Fruit fly (Drosophila melanogaster) whole organism, embryonic: Measurements from ENCODE around the gene Tengl1.

Experiments used
- Asciz ChIP-seq: fragments of 200-800 bp; sonication (Bioruptor generic); optimal IDR thresholded peaks from 2 replicates; lab custom pipeline; 2017; ENCODE audit warnings: missing biosample characterization, mild to moderate bottlenecking, missing genetic modification characterization, missing genetic modification reagents
- Atf6 ChIP-seq: fragments of 200-800 bp; sonication (Bioruptor generic); IDR thresholded peaks from 2 replicates; pipeline ENCODE4 v1.3.6; 2022; ENCODE audit warnings: missing biosample characterization, missing genetic modification characterization
- CG1024 ChIP-seq: fragments of 200-800 bp; sonication (Bioruptor generic); IDR thresholded peaks from 2 replicates; pipeline ENCODE4 v1.3.6; 2022; ENCODE audit warnings: missing biosample characterization, missing genetic modification characterization
- CG10274 ChIP-seq: fragments of 200-800 bp; sonication (Bioruptor generic); optimal IDR thresholded peaks from 3 replicates; lab custom pipeline; 2017; ENCODE audit warnings: missing biosample characterization, mild to moderate bottlenecking, missing genetic modification characterization
- CG10321 ChIP-seq: fragments of 200-800 bp; sonication (Bioruptor generic); IDR thresholded peaks from 2 replicates; pipeline ENCODE4 v1.3.6; 2022; ENCODE audit warnings: missing biosample characterization, missing genetic modification characterization
- CG10543 ChIP-seq: fragments of 200-800 bp; sonication (Bioruptor generic); optimal IDR thresholded peaks from 3 replicates; lab custom pipeline; 2017; ENCODE audit warnings: missing biosample characterization, mild to moderate bottlenecking, missing genetic modification characterization, moderate library complexity
- CG11723 ChIP-seq: fragments of 200-800 bp; sonication (Bioruptor generic); optimal IDR thresholded peaks from 2 replicates; lab custom pipeline; 2017; ENCODE audit warnings: missing biosample characterization, mild to moderate bottlenecking, missing genetic modification characterization
- CG15479 ChIP-seq: fragments of 200-800 bp; sonication (Bioruptor generic); optimal IDR thresholded peaks from 3 replicates; lab custom pipeline; 2019; ENCODE audit warnings: missing biosample characterization, mild to moderate bottlenecking, missing genetic modification characterization, moderate library complexity
- CG17802 ChIP-seq: fragments of 200-800 bp; sonication (Bioruptor generic); optimal IDR thresholded peaks from 2 replicates; lab custom pipeline; 2018; ENCODE audit warnings: missing biosample characterization, mild to moderate bottlenecking, missing genetic modification characterization, moderate library complexity
- CG3163 ChIP-seq: fragments of 200-800 bp; sonication (Bioruptor generic); optimal IDR thresholded peaks from 3 replicates; lab custom pipeline; 2016; ENCODE audit warnings: missing biosample characterization, missing genetic modification characterization
- CG34422 ChIP-seq: fragments of 200-800 bp; sonication (Bioruptor generic); IDR thresholded peaks from 3 replicates; pipeline ENCODE4 v1.3.6; 2022; ENCODE audit warnings: missing biosample characterization, missing genetic modification characterization
- CG4424 ChIP-seq: fragments of 200-800 bp; sonication (Bioruptor generic); optimal IDR thresholded peaks from 3 replicates; lab custom pipeline; 2016; ENCODE audit warnings: missing biosample characterization, missing genetic modification characterization
- CG6175 ChIP-seq: fragments of 200-800 bp; sonication (Bioruptor generic); IDR thresholded peaks from 3 replicates; pipeline ENCODE4 v1.3.6; 2022; ENCODE audit warnings: missing biosample characterization, missing genetic modification characterization
- CG6654 ChIP-seq: fragments of 200-800 bp; sonication (Bioruptor generic); optimal IDR thresholded peaks from 2 replicates; lab custom pipeline; 2017; ENCODE audit warnings: missing biosample characterization, mild to moderate bottlenecking, missing genetic modification characterization
- CG6765 ChIP-seq: fragments of 200-800 bp; sonication (Bioruptor generic); optimal IDR thresholded peaks from 3 replicates; lab custom pipeline; 2017; ENCODE audit warnings: missing biosample characterization, mild to moderate bottlenecking, missing genetic modification characterization
- CG7963 ChIP-seq: fragments of 200-800 bp; sonication (Bioruptor generic); IDR thresholded peaks from 3 replicates; pipeline ENCODE4 v1.3.6; 2022; ENCODE audit warnings: missing biosample characterization, missing genetic modification characterization; ENCODE audit not compliant: partially characterized antibody
- CG9797 ChIP-seq: fragments of 200-800 bp; sonication (Bioruptor generic); optimal IDR thresholded peaks from 3 replicates; lab custom pipeline; 2018; ENCODE audit warnings: missing biosample characterization, mild to moderate bottlenecking, missing genetic modification characterization
- CkIIα-i1 ChIP-seq: fragments of 200-800 bp; sonication (Bioruptor generic); IDR thresholded peaks from 2 replicates; pipeline ENCODE4 v1.3.6; 2022; ENCODE audit warnings: missing biosample characterization, missing genetic modification characterization
- D ChIP-seq, 2 experiments: fragments of 200-800 bp in 1 of 2; fragments of >200 bp in 1 of 2; sonication (Bioruptor generic) in 1 of 2; optimal IDR thresholded peaks; 2 replicates in 1 of 2; 3 replicates in 1 of 2; lab custom pipeline; 2017; ENCODE audit warnings: mild to moderate bottlenecking in 1 of 2, missing biosample characterization in 1 of 2, missing genetic modification characterization in 1 of 2, missing genetic modification reagents in 1 of 2
- Dek ChIP-seq: fragments of 200-800 bp; sonication (Bioruptor generic); optimal IDR thresholded peaks from 3 replicates; lab custom pipeline; 2019; ENCODE audit warnings: missing biosample characterization, mild to moderate bottlenecking, missing genetic modification characterization, moderate library complexity
- Dip3 ChIP-seq: fragments of 200-800 bp; sonication (Bioruptor generic); optimal IDR thresholded peaks from 3 replicates; lab custom pipeline; 2016; ENCODE audit warnings: missing biosample characterization, missing genetic modification characterization
- Dp ChIP-seq: fragments of 200-800 bp; sonication (Bioruptor generic); optimal IDR thresholded peaks from 2 replicates; lab custom pipeline; 2018; ENCODE audit warnings: missing biosample characterization, mild to moderate bottlenecking, missing genetic modification characterization, moderate library complexity
- Drgx ChIP-seq: fragments of 200-800 bp; sonication (Bioruptor generic); IDR thresholded peaks from 2 replicates; pipeline ENCODE4 v1.3.6; 2022; ENCODE audit warnings: missing biosample characterization, missing genetic modification characterization
- Elba2 ChIP-seq: fragments of 200-800 bp; sonication (Bioruptor generic); optimal IDR thresholded peaks from 3 replicates; lab custom pipeline; 2016; ENCODE audit warnings: missing biosample characterization, missing genetic modification characterization
- Lpt ChIP-seq: fragments of >200 bp; optimal IDR thresholded peaks from 2 replicates; lab custom pipeline; 2018; ENCODE audit warnings: missing biosample characterization, missing genetic modification characterization
- Optix ChIP-seq: fragments of 200-800 bp; sonication (Bioruptor generic); IDR thresholded peaks from 3 replicates; pipeline ENCODE4 v1.3.6; 2022; ENCODE audit warnings: missing biosample characterization, missing genetic modification characterization
- Poxn ChIP-seq: fragments of 200-800 bp; sonication (Bioruptor generic); IDR thresholded peaks from 2 replicates; pipeline ENCODE4 v1.3.6; 2022; ENCODE audit warnings: missing biosample characterization, missing genetic modification characterization
- Rfx ChIP-seq: fragments of 200-800 bp; sonication (Bioruptor generic); IDR thresholded peaks from 2 replicates; pipeline ENCODE4 v1.3.6; 2022; ENCODE audit warnings: missing biosample characterization, missing genetic modification characterization
- Scr ChIP-seq: fragments of 200-800 bp; sonication (Bioruptor generic); IDR thresholded peaks from 2 replicates; pipeline ENCODE4 v1.3.6; 2022; ENCODE audit warnings: missing biosample characterization, missing genetic modification characterization; ENCODE audit not compliant: partially characterized antibody
- Spps ChIP-seq: fragments of 200-800 bp; sonication (Bioruptor generic); optimal IDR thresholded peaks from 2 replicates; lab custom pipeline; 2018; ENCODE audit warnings: missing biosample characterization, mild to moderate bottlenecking, missing genetic modification characterization
- cato ChIP-seq: fragments of 200-800 bp; sonication (Bioruptor generic); optimal IDR thresholded peaks from 2 replicates; lab custom pipeline; 2016; ENCODE audit warnings: missing biosample characterization, missing genetic modification characterization, borderline replicate concordance
- danr ChIP-seq: fragments of 200-800 bp; sonication (Bioruptor generic); IDR thresholded peaks from 2 replicates; pipeline ENCODE4 v1.3.6; 2022; ENCODE audit warnings: missing biosample characterization, missing genetic modification characterization
- en ChIP-seq: fragments of 200-800 bp; sonication (Bioruptor generic); optimal IDR thresholded peaks from 2 replicates; lab custom pipeline; 2016; ENCODE audit warnings: missing biosample characterization, missing genetic modification characterization
- fd96Cb ChIP-seq: fragments of 200-800 bp; sonication (Bioruptor generic); optimal IDR thresholded peaks from 2 replicates; lab custom pipeline; 2018; ENCODE audit warnings: missing biosample characterization, mild to moderate bottlenecking, missing genetic modification characterization, moderate library complexity
- ftz-f1 ChIP-seq: fragments of 200-800 bp; sonication (Bioruptor generic); optimal IDR thresholded peaks from 2 replicates; lab custom pipeline; 2016; ENCODE audit warnings: missing biosample characterization, missing genetic modification characterization
- gce ChIP-seq: fragments of 200-800 bp; sonication (Bioruptor generic); IDR thresholded peaks from 3 replicates; pipeline ENCODE4 v1.3.6; 2022; ENCODE audit warnings: missing biosample characterization, missing genetic modification characterization
- gcm2 ChIP-seq: fragments of 200-800 bp; sonication (Bioruptor generic); optimal IDR thresholded peaks from 2 replicates; lab custom pipeline; 2016; ENCODE audit warnings: missing biosample characterization, missing genetic modification characterization
- ham ChIP-seq: fragments of 200-800 bp; sonication (Bioruptor generic); IDR thresholded peaks from 2 replicates; pipeline ENCODE4 v1.3.6; 2022; ENCODE audit warnings: missing biosample characterization, missing genetic modification characterization
- lmd ChIP-seq: fragments of 200-800 bp; sonication (Bioruptor generic); IDR thresholded peaks from 2 replicates; pipeline ENCODE4 v1.3.6; 2022; ENCODE audit warnings: missing biosample characterization, missing genetic modification characterization
- nau ChIP-seq: fragments of 200-800 bp; sonication (Bioruptor generic); optimal IDR thresholded peaks from 3 replicates; lab custom pipeline; 2017; ENCODE audit warnings: missing biosample characterization, mild to moderate bottlenecking, missing genetic modification characterization, missing genetic modification reagents
- nerfin-2 ChIP-seq: fragments of 200-800 bp; sonication (Bioruptor generic); IDR thresholded peaks from 2 replicates; pipeline ENCODE4 v1.3.6; 2022; ENCODE audit warnings: missing biosample characterization, missing genetic modification characterization; ENCODE audit not compliant: partially characterized antibody
- pho ChIP-seq: fragments of 200-800 bp; sonication (Bioruptor generic); optimal IDR thresholded peaks from 2 replicates; lab custom pipeline; 2016; ENCODE audit warnings: missing biosample characterization, missing genetic modification characterization
- prd ChIP-seq, 3 experiments: fragments of >200 bp in 2 of 3; fragments of 200-800 bp in 1 of 3; sonication (Bioruptor generic) in 1 of 3; optimal IDR thresholded peaks in 2 of 3; IDR thresholded peaks in 1 of 3; 2 replicates in 2 of 3; 3 replicates in 1 of 3; pipeline versions ENCODE4 v1.3.6 to Lab custom; 2017 to 2022; ENCODE audit warnings: missing biosample characterization in 1 of 3, missing genetic modification characterization in 1 of 3
- pum ChIP-seq: fragments of 200-800 bp; sonication (Bioruptor generic); optimal IDR thresholded peaks from 2 replicates; lab custom pipeline; 2016; ENCODE audit warnings: missing biosample characterization, missing genetic modification characterization
- repo ChIP-seq: fragments of 200-800 bp; sonication (Bioruptor generic); optimal IDR thresholded peaks from 2 replicates; lab custom pipeline; 2016; ENCODE audit warnings: missing biosample characterization, missing genetic modification characterization
- tgo ChIP-seq: fragments of 200-800 bp; sonication (Bioruptor generic); IDR thresholded peaks from 3 replicates; pipeline ENCODE4 v1.3.6; 2022; ENCODE audit warnings: missing biosample characterization, missing genetic modification characterization
- tll ChIP-seq, 2 experiments: fragments of 200-800 bp in 1 of 2; fragments of >200 bp in 1 of 2; sonication (Bioruptor generic) in 1 of 2; optimal IDR thresholded peaks; 2 replicates each; lab custom pipeline; 2017 to 2019; ENCODE audit warnings: missing biosample characterization in 2 of 2, missing genetic modification characterization in 2 of 2, mild to moderate bottlenecking in 1 of 2, moderate library complexity in 1 of 2
- tup ChIP-seq: fragments of 200-800 bp; sonication (Bioruptor generic); optimal IDR thresholded peaks from 2 replicates; lab custom pipeline; 2016; ENCODE audit warnings: missing biosample characterization, mild to moderate bottlenecking, missing genetic modification characterization, moderate library complexity
- zen2 ChIP-seq: fragments of 200-800 bp; sonication (Bioruptor generic); IDR thresholded peaks from 3 replicates; pipeline ENCODE4 v1.3.6; 2022; ENCODE audit warnings: missing biosample characterization, missing genetic modification characterization; ENCODE audit not compliant: partially characterized antibody

Gene Tengl1

DNA sequence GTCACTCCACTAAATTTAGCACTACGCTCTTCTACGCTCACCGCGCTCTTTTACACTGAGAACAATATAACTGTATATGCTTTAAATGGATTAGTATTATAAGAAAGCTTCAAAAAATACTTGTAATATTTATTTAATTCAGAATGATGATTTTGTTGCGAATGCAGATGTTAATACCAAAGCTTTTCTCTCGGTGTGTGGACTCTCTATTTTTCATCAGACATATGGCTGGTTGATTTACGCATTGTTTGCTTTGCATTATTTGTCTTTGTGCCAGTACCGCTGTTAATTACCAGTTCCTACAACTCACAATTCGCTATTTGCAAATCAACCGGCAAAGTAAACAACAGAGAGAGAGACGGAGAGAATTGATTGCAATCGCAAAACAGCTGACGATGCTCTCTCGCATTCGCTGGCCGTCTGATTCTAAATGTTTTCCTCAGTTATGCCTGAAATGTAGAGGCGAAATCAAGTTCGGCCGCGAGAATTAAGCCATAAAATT lies 18.7 kb downstream of the Tengl1 start (continued):
- TF ChIP-seq Dp (GFP tag; lab: Kevin White, UChicago) = peak; percentile 10
- peak; percentile 96 for TF ChIP-seq ham (GFP tag; lab: Robert Waterston, UW)
- TF ChIP-seq CG10543 (GFP tag; lab: Kevin White, UChicago) = peak; percentile 95
- peak; percentile 92 for TF ChIP-seq Optix (GFP tag; lab: Robert Waterston, UW)
- peak; percentile 8 for TF ChIP-seq CG9797 (GFP tag; lab: Kevin White, UChicago)
- TF ChIP-seq Poxn (GFP tag; lab: Robert Waterston, UW) = peak; percentile 90
- TF ChIP-seq CkIIα-i1 (GFP tag; lab: Robert Waterston, UW) = peak; percentile 90
- peak; percentile 80 for TF ChIP-seq CG10321 (GFP tag; lab: Robert Waterston, UW)
- TF ChIP-seq CG1024 (GFP tag; lab: Robert Waterston, UW) = peak; percentile 95
- TF ChIP-seq Rfx (GFP tag; lab: Robert Waterston, UW) = peak; percentile 99
- TF ChIP-seq CG4424 (GFP tag; lab: Kevin White, UChicago) = peak; percentile 92
- TF ChIP-seq tup = peak; percentile 90
- TF ChIP-seq CG6175 (GFP tag; lab: Robert Waterston, UW) = peak; percentile 96
- peak; percentile 81 for TF ChIP-seq Elba2 (GFP tag; lab: Kevin White, UChicago)
- TF ChIP-seq gce = peak; percentile 97
- peak; percentile 96 for TF ChIP-seq Dip3 (GFP tag; lab: Kevin White, UChicago)
- TF ChIP-seq lmd (GFP tag; lab: Robert Waterston, UW) = peak; percentile 98
- TF ChIP-seq CG17802 = peak; percentile 64
- TF ChIP-seq ftz-f1 (GFP tag; lab: Kevin White, UChicago) = peak; percentile 68
- TF ChIP-seq tll (GFP tag; optimal IDR thresholded peaks at IDR 0.05; lab: Kevin White, UChicago) = peak in 1 of 2 experiments; percentile 65
- peak; percentile 93 for TF ChIP-seq fd96Cb (tag; lab: Kevin White, UChicago)
- peak; percentile 83 for TF ChIP-seq CG3163 (GFP tag; lab: Kevin White, UChicago)
- TF ChIP-seq Asciz (GFP tag; lab: Kevin White, UChicago) = peak; percentile 89
- no peak for TF ChIP-seq zen2
- TF ChIP-seq repo (GFP tag; lab: Kevin White, UChicago) = peak; percentile 88
- no peak for TF ChIP-seq prd (optimal IDR thresholded peaks at IDR 0.05; lab: Kevin White, UChicago)
- TF ChIP-seq prd (GFP tag; IDR thresholded peaks at IDR 0.05; lab: Robert Waterston, UW) = peak; percentile 98
- TF ChIP-seq Spps = peak; percentile 85
- peak; percentile 92 for TF ChIP-seq nau
- TF ChIP-seq D (optimal IDR thresholded peaks at IDR 0.05; lab: Kevin White, UChicago) = no peak
- peak; percentile 89 for TF ChIP-seq D (GFP tag; optimal IDR thresholded peaks at IDR 0.05; lab: Kevin White, UChicago)
- TF ChIP-seq CG6654 = peak; percentile 81
- peak; percentile 99 for TF ChIP-seq Drgx
- peak; percentile 99 for TF ChIP-seq CG34422
- no peak for TF ChIP-seq Lpt (GFP tag; lab: Kevin White, UChicago)
- TF ChIP-seq nerfin-2 = no peak
- TF ChIP-seq CG6765 (GFP tag; lab: Kevin White, UChicago) = peak; percentile 93
- TF ChIP-seq CG10274 (GFP tag; lab: Kevin White, UChicago) = peak; percentile 83
- peak; percentile 75 for TF ChIP-seq CG15479
- TF ChIP-seq gcm2 = peak; percentile 85
- TF ChIP-seq danr = peak; percentile 96
- TF ChIP-seq pho = peak; percentile 97
- TF ChIP-seq Scr = no peak
- peak; percentile 98 for TF ChIP-seq Dek (tag; lab: Kevin White, UChicago)
- peak; percentile 93 for TF ChIP-seq pum (GFP tag; lab: Kevin White, UChicago)
- TF ChIP-seq CG11723 (GFP tag; lab: Kevin White, UChicago) = peak; percentile 92
- TF ChIP-seq tgo (GFP tag; lab: Robert Waterston, UW) = peak; percentile 98
- peak; percentile 90 for TF ChIP-seq en (GFP tag; lab: Kevin White, UChicago)
- TF ChIP-seq Atf6 (GFP tag; lab: Robert Waterston, UW) = peak; percentile 99
- TF ChIP-seq cato (GFP tag; lab: Kevin White, UChicago) = peak; percentile 92
- TF ChIP-seq CG7963 (GFP tag; lab: Robert Waterston, UW) = no peak
